Fruit fly (Drosophila melanogaster): ENCODE results near the gene TFAM.
A peak's percentile ranks its signal among the peaks of the same experiment; 100 is the strongest.

dm6 chr3R:20550632-20551486, 26.0 kb downstream of the TFAM start:
- no peak for TF ChIP-seq CG8632 (GFP tag; optimal IDR thresholded peaks at IDR 0.05)
- TF ChIP-seq Blimp-1 (GFP tag; optimal IDR thresholded peaks at IDR 0.05), result no peak
- no peak for TF ChIP-seq salr (GFP tag; optimal IDR thresholded peaks at IDR 0.05)
- TF ChIP-seq Sox15 (GFP tag; optimal IDR thresholded peaks at IDR 0.05), result no peak
- peak; percentile 25 for TF ChIP-seq spab (GFP tag; optimal IDR thresholded peaks at IDR 0.05)
- TF ChIP-seq Gug (GFP tag; IDR thresholded peaks at IDR 0.05), result no peak
- peak; percentile 51; the same call in 2 of the 3 replicates for TF ChIP-seq CG8119 (GFP tag; IDR thresholded peaks at IDR 0.05)
- TF ChIP-seq OdsH (GFP tag; optimal IDR thresholded peaks at IDR 0.05), result peak; percentile 10
- TF ChIP-seq CG32006 (GFP tag; optimal IDR thresholded peaks at IDR 0.05), result no peak

Data from whole organism, prepupa.